Fruit fly (Drosophila melanogaster) whole organism, wandering third instar larva: ENCODE data around the gene MED27.

Experiments
- Abd-B ChIP-seq: fragments of >200 bp; optimal IDR thresholded peaks from 2 replicates; lab custom pipeline; 2017; ENCODE audit warnings: missing biosample characterization, missing genetic modification characterization
- CG9705 ChIP-seq: fragments of 200-800 bp; sonication (Bioruptor generic); optimal IDR thresholded peaks from 2 replicates; lab custom pipeline; 2018; ENCODE audit warnings: missing biosample characterization, mild to moderate bottlenecking, missing genetic modification characterization
- CrebA ChIP-seq: fragments of 200-800 bp; sonication (Bioruptor generic); optimal IDR thresholded peaks from 2 replicates; lab custom pipeline; 2016; ENCODE audit warnings: missing biosample characterization, mild to moderate bottlenecking, missing genetic modification characterization, borderline replicate concordance
- GATAd ChIP-seq: sonication (Bioruptor generic); optimal IDR thresholded peaks from 2 replicates; lab custom pipeline; 2016; ENCODE audit warnings: missing biosample characterization, missing genetic modification characterization
- HLH106 ChIP-seq: fragments of 200-800 bp; optimal IDR thresholded peaks from 3 replicates; lab custom pipeline; 2019; ENCODE audit warnings: missing biosample characterization, mild to moderate bottlenecking, missing genetic modification characterization, moderate library complexity
- Hnf4 ChIP-seq: fragments of 200-800 bp; sonication (Bioruptor generic); optimal IDR thresholded peaks from 2 replicates; lab custom pipeline; 2016; ENCODE audit warnings: missing biosample characterization, mild to moderate bottlenecking, missing genetic modification characterization
- Hr83 ChIP-seq: fragments of 200-300 bp; sonication (Bioruptor generic); optimal IDR thresholded peaks from 2 replicates; lab custom pipeline; 2016; ENCODE audit warnings: missing biosample characterization, mild to moderate bottlenecking, missing genetic modification characterization, moderate library complexity; ENCODE audit not compliant: poor library complexity, severe bottlenecking
- Jra ChIP-seq: sonication (Bioruptor generic); optimal IDR thresholded peaks from 2 replicates; lab custom pipeline; 2016; ENCODE audit warnings: missing biosample characterization, missing genetic modification characterization
- Mio ChIP-seq: sonication (Bioruptor generic); optimal IDR thresholded peaks from 2 replicates; lab custom pipeline; 2016; ENCODE audit warnings: missing biosample characterization, missing genetic modification characterization
- Sp1 ChIP-seq: fragments of 200-800 bp; sonication (Bioruptor generic); optimal IDR thresholded peaks from 3 replicates; lab custom pipeline; 2019; ENCODE audit warnings: missing biosample characterization, mild to moderate bottlenecking, missing genetic modification characterization, moderate library complexity
- Vsx2 ChIP-seq: fragments of 200-300, 225-300 bp; sonication (Bioruptor generic); optimal IDR thresholded peaks from 2 replicates; lab custom pipeline; 2018; ENCODE audit warnings: missing biosample characterization, missing genetic modification characterization; ENCODE audit not compliant: partially characterized antibody
- br ChIP-seq: fragments of 200-800 bp; sonication (Bioruptor generic); optimal IDR thresholded peaks from 2 replicates; lab custom pipeline; 2016; ENCODE audit warnings: missing biosample characterization, missing genetic modification characterization
- brk ChIP-seq: fragments of 200-800 bp; sonication (Bioruptor generic); optimal IDR thresholded peaks from 2 replicates; lab custom pipeline; 2016; ENCODE audit warnings: missing biosample characterization, mild to moderate bottlenecking, missing genetic modification characterization
- dl ChIP-seq, 2 experiments: fragments of 175-275, 200-275 bp in 1 of 2; fragments of 200-275 bp in 1 of 2; sonication (Bioruptor generic); optimal IDR thresholded peaks; lab custom pipeline; 2018; ENCODE audit warnings: mild to moderate bottlenecking in 2 of 2, missing biosample characterization in 2 of 2, missing genetic modification characterization in 2 of 2, moderate library complexity in 2 of 2; ENCODE audit not compliant: partially characterized antibody in 2 of 2, insufficient read depth in 1 of 2
- dmrt93B ChIP-seq: fragments of 200-800 bp; sonication (Bioruptor generic); optimal IDR thresholded peaks from 2 replicates; lab custom pipeline; 2018; ENCODE audit warnings: missing biosample characterization, mild to moderate bottlenecking, missing genetic modification characterization
- dsf ChIP-seq: sonication (Bioruptor generic); optimal IDR thresholded peaks from 2 replicates; lab custom pipeline; 2016; ENCODE audit warnings: missing biosample characterization, missing genetic modification characterization, borderline replicate concordance
- ey ChIP-seq: fragments of 200-800 bp; sonication (Bioruptor generic); optimal IDR thresholded peaks from 2 replicates; lab custom pipeline; 2016; ENCODE audit warnings: missing biosample characterization, missing genetic modification characterization
- foxo ChIP-seq, 2 experiments: fragments of 200-800 bp; sonication (Bioruptor generic); optimal IDR thresholded peaks; 2 replicates in 1 of 2; 3 replicates in 1 of 2; lab custom pipeline; 2016 to 2017; ENCODE audit warnings: missing biosample characterization in 2 of 2, missing genetic modification characterization in 2 of 2
- fru ChIP-seq: fragments of 200-800 bp; sonication (Bioruptor generic); optimal IDR thresholded peaks from 3 replicates; lab custom pipeline; 2016; ENCODE audit warnings: missing biosample characterization, mild to moderate bottlenecking, missing genetic modification characterization
- jim ChIP-seq: fragments of 175-275, 200-325 bp; sonication (Bioruptor generic); optimal IDR thresholded peaks from 2 replicates; lab custom pipeline; 2016; ENCODE audit warnings: missing biosample characterization, mild to moderate bottlenecking, missing genetic modification characterization
- lola ChIP-seq: fragments of >200 bp; optimal IDR thresholded peaks from 2 replicates; lab custom pipeline; 2017; ENCODE audit warnings: missing biosample characterization, missing genetic modification characterization
- pan ChIP-seq: fragments of >200 bp; optimal IDR thresholded peaks from 2 replicates; lab custom pipeline; 2017
- psq ChIP-seq: fragments of 200-800 bp; sonication (Bioruptor generic); optimal IDR thresholded peaks from 3 replicates; lab custom pipeline; 2017; ENCODE audit warnings: missing biosample characterization, mild to moderate bottlenecking, missing genetic modification characterization, moderate library complexity
- rgr ChIP-seq: fragments of 200-800 bp; sonication (Bioruptor generic); optimal IDR thresholded peaks from 3 replicates; lab custom pipeline; 2016; ENCODE audit warnings: missing biosample characterization, mild to moderate bottlenecking, missing genetic modification characterization
- sage ChIP-seq: fragments of 200-800 bp; sonication (Bioruptor generic); optimal IDR thresholded peaks from 2 replicates; lab custom pipeline; 2016; ENCODE audit warnings: missing biosample characterization, mild to moderate bottlenecking, missing genetic modification characterization
- sv ChIP-seq: fragments of 200-800 bp; sonication (Bioruptor generic); optimal IDR thresholded peaks from 3 replicates; lab custom pipeline; 2016; ENCODE audit warnings: missing biosample characterization, missing genetic modification characterization
- woc ChIP-seq: sonication (Bioruptor generic); optimal IDR thresholded peaks from 2 replicates; lab custom pipeline; 2016; ENCODE audit warnings: missing biosample characterization, mild to moderate bottlenecking, missing genetic modification characterization

MED27 gene

dm6 chr3R:5668928-5669739 lies 14.2 kb downstream of the MED27 start, which contains the start of the genes Xe7 and Atg17 (continued):
- TF ChIP-seq GATAd (peak; percentile 85), Hnf4 (GFP tag; lab: Kevin White, UChicago) (peak; percentile 88), sage (peak; percentile 54), ey (GFP tag; lab: Kevin White, UChicago) (peak; percentile 92), Abd-B (GFP tag; lab: Kevin White, UChicago) (no peak), pan (lab: Kevin White, UChicago) (no peak), CrebA (GFP tag; lab: Kevin White, UChicago) (no peak), dsf (GFP tag; lab: Kevin White, UChicago) (peak; percentile 85), CG9705 (GFP tag; lab: Kevin White, UChicago) (peak; percentile 91), br (GFP tag; lab: Kevin White, UChicago) (peak; percentile 87), woc (GFP tag; lab: Kevin White, UChicago) (peak; percentile 68), Sp1 (peak; percentile 88)
- TF ChIP-seq, all 38 proteins: peak for 25

DNA sequence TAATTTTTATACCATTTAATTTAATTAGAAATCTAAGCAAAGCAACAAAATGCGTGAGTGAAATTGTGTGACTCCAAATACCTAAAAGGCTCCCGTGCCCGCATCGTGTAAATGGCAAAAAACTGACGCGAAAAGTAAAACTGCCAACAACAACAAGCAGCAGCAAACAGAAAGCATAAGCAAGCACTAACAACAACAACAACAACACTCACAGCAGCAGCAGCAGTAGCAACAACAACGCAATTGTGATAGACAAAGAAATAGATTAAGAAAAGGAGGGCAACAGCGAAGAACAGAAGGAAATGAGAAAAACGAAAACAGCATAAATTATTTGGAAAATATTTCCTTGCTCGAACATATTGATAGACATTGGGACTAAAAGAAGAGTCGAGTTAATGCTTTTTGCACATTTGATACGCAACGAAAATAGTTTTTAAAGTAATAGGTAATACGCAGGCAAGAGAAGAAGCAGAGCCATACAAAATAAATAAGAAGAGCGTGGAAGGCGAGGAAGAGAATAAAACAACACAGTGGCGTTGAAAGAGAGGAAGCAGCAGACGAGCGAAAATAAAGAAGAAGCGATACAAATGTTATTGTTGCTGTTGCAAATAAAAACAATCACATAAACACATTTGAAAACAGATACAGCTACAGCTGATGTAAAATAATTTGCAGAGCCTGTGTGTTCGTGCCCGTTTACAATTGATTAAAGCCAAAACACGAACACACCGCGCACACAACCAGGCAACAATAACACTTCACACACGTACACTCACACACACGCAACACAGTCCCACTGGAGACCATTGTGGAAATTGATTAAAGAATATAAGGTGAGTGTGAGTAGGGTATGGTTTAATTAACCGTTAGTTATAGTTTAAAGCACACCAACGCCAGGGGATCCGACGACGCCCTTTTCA lies 15.1 kb downstream of the MED27 start:
- TF ChIP-seq psq (GFP tag; lab: Kevin White, UChicago) (peak; percentile 60), CrebA (GFP tag; lab: Kevin White, UChicago) (no peak), sage (no peak)

DNA sequence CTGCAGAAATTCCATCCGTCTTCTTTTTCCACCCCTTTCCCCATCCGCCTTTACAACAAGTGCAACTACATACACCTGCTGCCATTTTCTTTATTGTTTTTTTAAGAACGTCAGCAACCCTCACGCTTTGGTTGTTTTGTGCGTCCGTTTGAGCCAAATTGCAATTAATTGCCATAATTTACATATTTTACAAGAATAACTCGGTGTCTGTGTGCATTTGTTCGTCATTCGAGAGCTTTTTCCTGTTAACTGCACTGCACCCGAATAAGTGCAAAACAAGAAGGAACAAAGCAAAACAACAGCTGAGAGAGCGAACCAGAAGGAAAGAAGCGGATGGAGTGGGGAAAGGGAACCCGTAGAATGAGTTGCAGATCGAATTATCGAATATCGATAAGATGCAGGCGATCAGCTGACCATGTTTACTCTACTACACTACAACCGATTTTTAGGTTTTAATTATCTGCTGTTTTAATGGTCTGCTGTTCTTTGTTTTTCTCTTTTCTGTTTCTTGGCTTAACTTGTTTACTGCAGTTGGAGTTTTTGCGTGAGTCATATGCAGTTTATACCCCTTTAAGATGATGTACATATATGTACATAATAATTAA lies 15.8 kb downstream of the MED27 start:
- no peak for TF ChIP-seq Vsx2
- TF ChIP-seq psq (GFP tag; lab: Kevin White, UChicago), result peak; percentile 85
- no peak for TF ChIP-seq pan (lab: Kevin White, UChicago)
- no peak for TF ChIP-seq dmrt93B
- no peak for TF ChIP-seq HLH106 (tag; lab: Kevin White, UChicago)
- no peak for TF ChIP-seq sage
- TF ChIP-seq Hnf4 (GFP tag; lab: Kevin White, UChicago), result peak; percentile 36
- no peak for TF ChIP-seq sv (GFP tag; lab: Kevin White, UChicago)
- peak; percentile 6 for TF ChIP-seq Mio (GFP tag; lab: Kevin White, UChicago)
- no peak for TF ChIP-seq dl (GFP tag; optimal IDR thresholded peaks at IDR 0.05; lab: Kevin White, UChicago; ENCODE audit: insufficient read depth in 1 of 2, partially characterized antibody in 2 of 2)
- TF ChIP-seq br (GFP tag; lab: Kevin White, UChicago), result no peak
- TF ChIP-seq GATAd, result no peak
- TF ChIP-seq lola (GFP tag; lab: Kevin White, UChicago), result no peak
- peak; percentile 12 for TF ChIP-seq brk (GFP tag; lab: Kevin White, UChicago)
- peak; percentile 11 for TF ChIP-seq fru
- peak in 1 of 2 experiments; percentile 8 for TF ChIP-seq foxo (GFP tag; optimal IDR thresholded peaks at IDR 0.05; lab: Kevin White, UChicago)
- peak; percentile 4 for TF ChIP-seq rgr (GFP tag; lab: Kevin White, UChicago)
- peak; percentile 17 for TF ChIP-seq Jra (GFP tag; lab: Kevin White, UChicago)
- TF ChIP-seq jim, result peak; percentile 46
- TF ChIP-seq, all 38 proteins: peak for 9

dm6 chr3R:5671265-5671663 lies 16.3 kb downstream of the MED27 start:
- TF ChIP-seq Abd-B (GFP tag; lab: Kevin White, UChicago), result no peak
- peak; percentile 40 for TF ChIP-seq Hr83 (GFP tag; lab: Kevin White, UChicago)
